Fruit fly (Drosophila melanogaster) S2 (cell line): ENCODE measurements around the gene CG34310.

Experiments used
- CG8478 ChIP-seq: fragments of >200 bp; optimal IDR thresholded peaks from 2 replicates; lab custom pipeline; 2018
- CTCF ChIP-seq, 2 experiments: fragments of >200 bp; optimal IDR thresholded peaks; 2 replicates each; lab custom pipeline; 2018

dm6 chr2L:6614229-6614935, 49.1 kb upstream of the CG34310 start:
- no peak for TF ChIP-seq CTCF (optimal IDR thresholded peaks at IDR 0.05; lab: Kevin White, UChicago)
- TF ChIP-seq CG8478 (lab: Kevin White, UChicago), result no peak
